Fruit fly (Drosophila melanogaster) whole organism, embryonic: ENCODE results near the gene CG32483.

ENCODE experiments used
- Asciz ChIP-seq: fragments of 200-800 bp; sonication (Bioruptor generic); optimal IDR thresholded peaks from 2 replicates; lab custom pipeline; 2017; ENCODE audit warnings: missing biosample characterization, mild to moderate bottlenecking, missing genetic modification characterization, missing genetic modification reagents
- Bgb ChIP-seq: fragments of 200-800 bp; sonication (Bioruptor generic); IDR thresholded peaks from 2 replicates; pipeline ENCODE4 v1.3.6; 2022; ENCODE audit warnings: missing biosample characterization, missing genetic modification characterization; ENCODE audit not compliant: partially characterized antibody
- CG10209 ChIP-seq: fragments of 200-800 bp; sonication (Bioruptor generic); optimal IDR thresholded peaks from 3 replicates; lab custom pipeline; 2017; ENCODE audit warnings: missing biosample characterization, mild to moderate bottlenecking, missing genetic modification characterization, missing genetic modification reagents
- CG10654 ChIP-seq: fragments of 200-800 bp; sonication (Bioruptor generic); optimal IDR thresholded peaks from 2 replicates; lab custom pipeline; 2016; ENCODE audit warnings: missing biosample characterization, missing genetic modification characterization
- CG11085 ChIP-seq: fragments of 200-800 bp; sonication (Bioruptor generic); IDR thresholded peaks from 2 replicates; pipeline ENCODE4 v1.3.6; 2022; ENCODE audit warnings: missing biosample characterization, missing genetic modification characterization
- CG12155 ChIP-seq: fragments of 200-800 bp; sonication (Bioruptor generic); optimal IDR thresholded peaks from 3 replicates; lab custom pipeline; 2016; ENCODE audit warnings: missing biosample characterization, missing genetic modification characterization
- CG13123 ChIP-seq: fragments of 200-800 bp; sonication (Bioruptor generic); optimal IDR thresholded peaks from 2 replicates; lab custom pipeline; 2016; ENCODE audit warnings: missing biosample characterization, missing genetic modification characterization
- CG13894 ChIP-seq: fragments of 200-800 bp; sonication (Bioruptor generic); optimal IDR thresholded peaks from 3 replicates; lab custom pipeline; 2018; ENCODE audit warnings: missing biosample characterization, mild to moderate bottlenecking, missing genetic modification characterization, moderate library complexity
- CG14014 ChIP-seq: fragments of 200-800 bp; sonication (Bioruptor generic); IDR thresholded peaks from 2 replicates; pipeline ENCODE4 v1.3.6; 2022; ENCODE audit warnings: missing biosample characterization, missing genetic modification characterization
- CG1529 ChIP-seq: fragments of 200-800 bp; sonication (Bioruptor generic); optimal IDR thresholded peaks from 3 replicates; lab custom pipeline; 2018; ENCODE audit warnings: missing biosample characterization, missing genetic modification characterization
- CG15514 ChIP-seq: fragments of 200-800 bp; sonication (Bioruptor generic); optimal IDR thresholded peaks from 3 replicates; lab custom pipeline; 2017; ENCODE audit warnings: missing biosample characterization, missing genetic modification characterization, mild to moderate bottlenecking, moderate library complexity, missing genetic modification reagents
- CG17359 ChIP-seq: fragments of 200-800 bp; sonication (Bioruptor generic); optimal IDR thresholded peaks from 3 replicates; lab custom pipeline; 2018; ENCODE audit warnings: missing biosample characterization, mild to moderate bottlenecking, missing genetic modification characterization, moderate library complexity
- CG2712 ChIP-seq: fragments of 200-800 bp; optimal IDR thresholded peaks from 3 replicates; lab custom pipeline; 2019; ENCODE audit warnings: missing biosample characterization, mild to moderate bottlenecking, missing genetic modification characterization, moderate library complexity
- CG3065 ChIP-seq: fragments of 200-800 bp; sonication (Bioruptor generic); optimal IDR thresholded peaks from 2 replicates; lab custom pipeline; 2016; ENCODE audit warnings: missing biosample characterization, missing genetic modification characterization
- CG32772 ChIP-seq: fragments of 200-800 bp; sonication (Bioruptor generic); IDR thresholded peaks from 2 replicates; pipeline ENCODE4 v1.3.6; 2022; ENCODE audit warnings: missing biosample characterization, missing genetic modification characterization
- CG34376 ChIP-seq: fragments of 200-800 bp; sonication (Bioruptor generic); optimal IDR thresholded peaks from 2 replicates; lab custom pipeline; 2018; ENCODE audit warnings: missing biosample characterization, mild to moderate bottlenecking, missing genetic modification characterization
- CG34422 ChIP-seq: fragments of 200-800 bp; sonication (Bioruptor generic); IDR thresholded peaks from 3 replicates; pipeline ENCODE4 v1.3.6; 2022; ENCODE audit warnings: missing biosample characterization, missing genetic modification characterization
- CG6254 ChIP-seq: fragments of 200-800 bp; sonication (Bioruptor generic); optimal IDR thresholded peaks from 3 replicates; lab custom pipeline; 2017; ENCODE audit warnings: mild to moderate bottlenecking, missing biosample characterization, missing genetic modification reagents, missing genetic modification characterization
- CG6272 ChIP-seq: fragments of 200-800 bp; sonication (Bioruptor generic); IDR thresholded peaks from 2 replicates; pipeline ENCODE4 v1.3.6; 2022; ENCODE audit warnings: missing biosample characterization, missing genetic modification characterization
- CG6689 ChIP-seq: fragments of 200-800 bp; sonication (Bioruptor generic); IDR thresholded peaks from 2 replicates; pipeline ENCODE4 v1.3.6; 2022; ENCODE audit warnings: missing biosample characterization, missing genetic modification characterization
- CG6854 ChIP-seq: fragments of 200-800 bp; sonication (Bioruptor generic); optimal IDR thresholded peaks from 3 replicates; lab custom pipeline; 2017; ENCODE audit warnings: missing biosample characterization, mild to moderate bottlenecking, missing genetic modification characterization
- CG7372 ChIP-seq: fragments of 200-800 bp; sonication (Bioruptor generic); IDR thresholded peaks from 2 replicates; pipeline ENCODE4 v1.3.6; 2022; ENCODE audit warnings: missing biosample characterization, missing genetic modification characterization
- CG9215 ChIP-seq: fragments of 200-800 bp; sonication (Bioruptor generic); IDR thresholded peaks from 2 replicates; pipeline ENCODE4 v1.3.6; 2022; ENCODE audit warnings: missing biosample characterization, missing genetic modification characterization
- CG9932 ChIP-seq: fragments of 200-800 bp; sonication (Bioruptor generic); IDR thresholded peaks from 2 replicates; pipeline ENCODE4 v1.3.6; 2022; ENCODE audit warnings: missing biosample characterization, missing genetic modification characterization
- Camta ChIP-seq: fragments of 200-800 bp; sonication (Bioruptor generic); optimal IDR thresholded peaks from 2 replicates; lab custom pipeline; 2016; ENCODE audit warnings: missing biosample characterization, missing genetic modification characterization
- CrebB ChIP-seq: fragments of 200-800 bp; sonication (Bioruptor generic); optimal IDR thresholded peaks from 3 replicates; lab custom pipeline; 2018; ENCODE audit warnings: missing biosample characterization, mild to moderate bottlenecking, missing genetic modification characterization
- Doc2 ChIP-seq: fragments of 200-800 bp; sonication (Bioruptor generic); IDR thresholded peaks from 2 replicates; pipeline ENCODE4 v1.3.6; 2022; ENCODE audit warnings: missing biosample characterization, missing genetic modification characterization
- Doc3 ChIP-seq: fragments of 200-800 bp; sonication (Bioruptor generic); IDR thresholded peaks from 3 replicates; pipeline ENCODE4 v1.3.6; 2022; ENCODE audit warnings: missing biosample characterization, missing genetic modification characterization; ENCODE audit not compliant: partially characterized antibody
- Hey ChIP-seq: fragments of 200-800 bp; sonication (Bioruptor generic); optimal IDR thresholded peaks from 3 replicates; lab custom pipeline; 2018; ENCODE audit warnings: missing biosample characterization, mild to moderate bottlenecking, missing genetic modification characterization
- Hmr ChIP-seq: fragments of 200-800 bp; sonication (Bioruptor generic); optimal IDR thresholded peaks from 3 replicates; lab custom pipeline; 2017; ENCODE audit warnings: mild to moderate bottlenecking, missing biosample characterization, missing genetic modification reagents, missing genetic modification characterization
- Mad ChIP-seq: fragments of 200-800 bp; sonication (Bioruptor generic); optimal IDR thresholded peaks from 2 replicates; lab custom pipeline; 2016; ENCODE audit warnings: missing biosample characterization, missing genetic modification characterization
- Opbp ChIP-seq: fragments of 200-800 bp; sonication (Bioruptor generic); IDR thresholded peaks from 3 replicates; pipeline ENCODE4 v1.3.6; 2022; ENCODE audit warnings: missing biosample characterization, missing genetic modification characterization; ENCODE audit not compliant: partially characterized antibody
- Taf1 ChIP-seq: fragments of 200-800 bp; sonication (Bioruptor generic); IDR thresholded peaks from 2 replicates; pipeline ENCODE4 v1.3.6; 2022; ENCODE audit warnings: missing biosample characterization, missing genetic modification characterization
- al ChIP-seq: fragments of 200-800 bp; sonication (Bioruptor generic); IDR thresholded peaks from 2 replicates; pipeline ENCODE4 v1.3.6; 2022; ENCODE audit warnings: missing biosample characterization, missing genetic modification characterization
- cas ChIP-seq: fragments of 200-800 bp; sonication (Bioruptor generic); IDR thresholded peaks from 2 replicates; pipeline ENCODE4 v1.3.6; 2022; ENCODE audit warnings: missing biosample characterization, missing genetic modification characterization
- chif ChIP-seq, 2 experiments: fragments of 200-800 bp; sonication (Bioruptor generic); optimal IDR thresholded peaks; 3 replicates each; lab custom pipeline; 2016; ENCODE audit warnings: missing biosample characterization in 2 of 2, missing genetic modification characterization in 2 of 2
- crc ChIP-seq: fragments of 200-800 bp; sonication (Bioruptor generic); optimal IDR thresholded peaks from 2 replicates; lab custom pipeline; 2016; ENCODE audit warnings: missing biosample characterization, missing genetic modification characterization
- disco-r ChIP-seq: fragments of 200-800 bp; sonication (Bioruptor generic); optimal IDR thresholded peaks from 2 replicates; lab custom pipeline; 2016; ENCODE audit warnings: missing biosample characterization, missing genetic modification characterization
- dysf ChIP-seq: fragments of 200-800 bp; sonication (Bioruptor generic); IDR thresholded peaks from 3 replicates; pipeline ENCODE4 v1.3.6; 2022; ENCODE audit warnings: missing biosample characterization, missing genetic modification characterization
- fd96Cb ChIP-seq: fragments of 200-800 bp; sonication (Bioruptor generic); optimal IDR thresholded peaks from 2 replicates; lab custom pipeline; 2018; ENCODE audit warnings: missing biosample characterization, mild to moderate bottlenecking, missing genetic modification characterization, moderate library complexity
- fru ChIP-seq: fragments of >200 bp; optimal IDR thresholded peaks from 2 replicates; lab custom pipeline; 2017
- klu ChIP-seq: fragments of 200-800 bp; sonication (Bioruptor generic); IDR thresholded peaks from 2 replicates; pipeline ENCODE4 v1.3.6; 2022; ENCODE audit warnings: missing biosample characterization, missing genetic modification characterization
- kni ChIP-seq: fragments of 200-800 bp; sonication (Bioruptor generic); optimal IDR thresholded peaks from 3 replicates; lab custom pipeline; 2017; ENCODE audit warnings: mild to moderate bottlenecking, missing biosample characterization, missing genetic modification reagents, missing genetic modification characterization
- mld ChIP-seq: fragments of 200-800 bp; sonication (Bioruptor generic); IDR thresholded peaks from 3 replicates; pipeline ENCODE4 v1.3.6; 2022; ENCODE audit warnings: missing biosample characterization, missing genetic modification characterization; ENCODE audit not compliant: partially characterized antibody
- peb ChIP-seq: fragments of 200-800 bp; sonication (Bioruptor generic); IDR thresholded peaks from 2 replicates; pipeline ENCODE4 v1.3.6; 2022; ENCODE audit warnings: missing biosample characterization, missing genetic modification characterization
- pzg ChIP-seq: fragments of 200-800 bp; sonication (Bioruptor generic); optimal IDR thresholded peaks from 3 replicates; lab custom pipeline; 2018; ENCODE audit warnings: missing biosample characterization, mild to moderate bottlenecking, missing genetic modification characterization, moderate library complexity
- seq ChIP-seq: fragments of 200-800 bp; sonication (Bioruptor generic); IDR thresholded peaks from 2 replicates; pipeline ENCODE4 v1.3.6; 2022; ENCODE audit warnings: missing biosample characterization, missing genetic modification characterization
- slbo ChIP-seq: fragments of 200-800 bp; sonication (Bioruptor generic); IDR thresholded peaks from 2 replicates; pipeline ENCODE4 v1.3.6; 2022; ENCODE audit warnings: missing biosample characterization, missing genetic modification characterization
- unpg ChIP-seq: fragments of 200-800 bp; sonication (Bioruptor generic); optimal IDR thresholded peaks from 3 replicates; lab custom pipeline; 2018; ENCODE audit warnings: missing biosample characterization, mild to moderate bottlenecking, missing genetic modification characterization, moderate library complexity

CG32483 gene

dm6 chr3L:711839-712553 is 22.1 kb upstream of the CG32483 start, which contains the start of gene CG13896 (continued):
- TF ChIP-seq CG2712 (peak; percentile 87), klu (GFP tag; lab: Robert Waterston, UW) (peak; percentile 57; the same call in 1 of the 2 replicates), CG11085 (GFP tag; lab: Robert Waterston, UW) (peak; percentile 84), al (GFP tag; lab: Robert Waterston, UW) (peak; percentile 60), Doc2 (GFP tag; lab: Robert Waterston, UW) (0 out of 2 replicates have a peak, but pooled peaks have one; percentile 25), Mad (peak; percentile 89), cas (GFP tag; lab: Robert Waterston, UW) (peak; percentile 40), CG34376 (GFP tag; lab: Kevin White, UChicago) (peak; percentile 69), CG13894 (peak; percentile 84), crc (GFP tag; lab: Kevin White, UChicago) (peak; percentile 66), CrebB (tag; lab: Kevin White, UChicago) (peak; percentile 56), CG7372 (GFP tag; lab: Robert Waterston, UW) (peak; percentile 16; the same call in 1 of the 2 replicates), dysf (GFP tag; lab: Robert Waterston, UW) (peak; percentile 87), CG9932 (peak; percentile 92), Hmr (GFP tag; lab: Kevin White, UChicago) (peak; percentile 92), Taf1 (GFP tag; lab: Robert Waterston, UW) (peak; percentile 74; the same call in 1 of the 2 replicates), seq (GFP tag; lab: Robert Waterston, UW) (no peak), CG10209 (peak; percentile 89), Doc3 (GFP tag; lab: Robert Waterston, UW) (peak; percentile 78; the same call in 2 of the 3 replicates), unpg (GFP tag; lab: Kevin White, UChicago) (peak; percentile 88), fru (no peak), kni (GFP tag; lab: Kevin White, UChicago) (peak; percentile 74), Bgb (peak; percentile 58), CG6254 (peak; percentile 61), CG15514 (peak; percentile 80), CG34422 (GFP tag; lab: Robert Waterston, UW) (peak; percentile 82), CG1529 (GFP tag; lab: Kevin White, UChicago) (peak; percentile 49), slbo (GFP tag; lab: Robert Waterston, UW) (peak; percentile 95), chif (GFP tag; optimal IDR thresholded peaks at IDR 0.05; lab: Kevin White, UChicago) (peak; percentile 88 to 96), CG32772 (GFP tag; lab: Robert Waterston, UW) (peak; percentile 84), CG12155 (peak; percentile 89), CG13123 (peak; percentile 78), CG6854 (peak; percentile 35), fd96Cb (tag; lab: Kevin White, UChicago) (peak; percentile 79), disco-r (GFP tag; lab: Kevin White, UChicago) (peak; percentile 50), CG17359 (peak; percentile 90), CG10654 (peak; percentile 76), Hey (tag; lab: Kevin White, UChicago) (peak; percentile 36), Asciz (GFP tag; lab: Kevin White, UChicago) (peak; percentile 63), Opbp (GFP tag; lab: Robert Waterston, UW) (peak; percentile 61), pzg (GFP tag; lab: Kevin White, UChicago) (peak; percentile 49), CG9215 (GFP tag; lab: Robert Waterston, UW) (peak; percentile 75), CG6272 (GFP tag; lab: Robert Waterston, UW) (peak; percentile 79), peb (GFP tag; lab: Robert Waterston, UW) (peak; percentile 74), CG3065 (GFP tag; lab: Kevin White, UChicago) (peak; percentile 67), Camta (GFP tag; lab: Kevin White, UChicago) (peak; percentile 89), CG14014 (GFP tag; lab: Robert Waterston, UW) (peak; percentile 76), mld (GFP tag; lab: Robert Waterston, UW) (no peak), CG6689 (GFP tag; lab: Robert Waterston, UW) (peak; percentile 58)
